Worm (Caenorhabditis elegans) whole organism, late embryonic: Measurements from ENCODE around the gene ZK938.1.

Source experiments
- T23F11.4 ChIP-seq: fragments of 200-800 bp; sonication (Bioruptor generic); optimal IDR thresholded peaks from 2 replicates; lab custom pipeline; 2018; ENCODE audit warnings: mild to moderate bottlenecking, missing genetic modification characterization, missing compliant biosample characterization
- Y22D7AL.16 ChIP-seq: sonication (generic microtip); optimal IDR thresholded peaks from 2 replicates; lab custom pipeline; 2016; ENCODE audit warnings: missing genetic modification characterization, missing compliant biosample characterization
- ama-1 ChIP-seq: fragments of 150-350 bp; optimal IDR thresholded peaks from 2 replicates; lab custom pipeline; 2014
- ceh-14 ChIP-seq: sonication (generic microtip); optimal IDR thresholded peaks from 2 replicates; lab custom pipeline; 2016; ENCODE audit warnings: missing genotype, missing genetic modification characterization, missing compliant biosample characterization
- ceh-34 ChIP-seq: sonication (generic microtip); optimal IDR thresholded peaks from 2 replicates; lab custom pipeline; 2016; ENCODE audit warnings: mild to moderate bottlenecking, missing genetic modification characterization, missing compliant biosample characterization
- ceh-45 ChIP-seq: fragments of 200-800 bp; sonication (Bioruptor generic); IDR thresholded peaks from 2 replicates; pipeline ENCODE4 v1.3.6; 2022; ENCODE audit warnings: missing genetic modification reagents, missing genetic modification characterization, missing compliant biosample characterization
- ceh-9 ChIP-seq: sonication (generic microtip); optimal IDR thresholded peaks from 2 replicates; lab custom pipeline; 2016; ENCODE audit warnings: mild to moderate bottlenecking, missing genetic modification characterization, inconsistent platforms, missing compliant biosample characterization
- dmd-4 ChIP-seq: sonication (generic microtip); optimal IDR thresholded peaks from 2 replicates; lab custom pipeline; 2016; ENCODE audit warnings: borderline replicate concordance, missing genetic modification characterization, missing compliant biosample characterization
- elt-2 ChIP-seq: sonication (generic microtip); optimal IDR thresholded peaks from 2 replicates; lab custom pipeline; 2016; ENCODE audit warnings: missing genetic modification reagents, missing genetic modification characterization, missing compliant biosample characterization
- ets-4 ChIP-seq: sonication (generic microtip); optimal IDR thresholded peaks from 2 replicates; lab custom pipeline; 2016; ENCODE audit warnings: missing genetic modification characterization, missing compliant biosample characterization
- eyg-1 ChIP-seq: sonication (generic microtip); optimal IDR thresholded peaks from 2 replicates; lab custom pipeline; 2016; ENCODE audit warnings: missing genotype, missing genetic modification characterization, missing compliant biosample characterization
- fax-1 ChIP-seq: sonication (generic microtip); optimal IDR thresholded peaks from 2 replicates; lab custom pipeline; 2016; ENCODE audit warnings: missing genotype, missing genetic modification characterization, missing compliant biosample characterization
- hlh-15 ChIP-seq: sonication (generic microtip); optimal IDR thresholded peaks from 2 replicates; lab custom pipeline; 2016; ENCODE audit warnings: missing genetic modification characterization, missing compliant biosample characterization
- hlh-30 ChIP-seq: sonication (generic microtip); optimal IDR thresholded peaks from 2 replicates; lab custom pipeline; 2017; ENCODE audit warnings: antibody characterized with exemption, missing genetic modification characterization, missing compliant biosample characterization; ENCODE audit not compliant: insufficient read depth
- hlh-6 ChIP-seq: sonication (generic microtip); optimal IDR thresholded peaks from 2 replicates; lab custom pipeline; 2016; ENCODE audit warnings: missing genotype, missing genetic modification characterization, missing compliant biosample characterization
- hlh-8 ChIP-seq: sonication (generic microtip); optimal IDR thresholded peaks from 2 replicates; lab custom pipeline; 2016; ENCODE audit warnings: missing genotype, missing genetic modification characterization, missing compliant biosample characterization
- nhr-232 ChIP-seq: sonication (generic microtip); optimal IDR thresholded peaks from 2 replicates; lab custom pipeline; 2016; ENCODE audit warnings: missing genetic modification characterization, missing compliant biosample characterization
- odd-2 ChIP-seq: sonication (generic microtip); optimal IDR thresholded peaks from 2 replicates; lab custom pipeline; 2017; ENCODE audit warnings: antibody characterized with exemption, mild to moderate bottlenecking, missing genetic modification characterization, missing compliant biosample characterization
- pag-3 ChIP-seq: sonication (generic microtip); optimal IDR thresholded peaks from 2 replicates; lab custom pipeline; 2016; ENCODE audit warnings: missing compliant biosample characterization, missing genetic modification characterization, borderline replicate concordance
- pax-1 ChIP-seq: fragments of 150-350 bp; optimal IDR thresholded peaks from 2 replicates; lab custom pipeline; 2014; ENCODE audit warnings: missing biosample characterization, missing genetic modification characterization
- pha-2 ChIP-seq: sonication (generic microtip); optimal IDR thresholded peaks from 2 replicates; lab custom pipeline; 2017; ENCODE audit warnings: mild to moderate bottlenecking, missing genetic modification characterization, missing compliant biosample characterization
- pha-4 ChIP-seq: fragments of 150-350 bp; optimal IDR thresholded peaks from 2 replicates; lab custom pipeline; 2018; ENCODE audit warnings: missing biosample characterization, missing genetic modification reagents, missing genetic modification characterization
- pqm-1 ChIP-seq: sonication (generic microtip); optimal IDR thresholded peaks from 2 replicates; lab custom pipeline; 2016; ENCODE audit warnings: missing genetic modification characterization, missing compliant biosample characterization
- rnt-1 ChIP-seq: sonication (generic microtip); optimal IDR thresholded peaks from 2 replicates; lab custom pipeline; 2016; ENCODE audit warnings: missing genetic modification characterization, missing compliant biosample characterization
- sox-4 ChIP-seq: sonication (generic microtip); optimal IDR thresholded peaks from 2 replicates; lab custom pipeline; 2017; ENCODE audit warnings: mild to moderate bottlenecking, missing genetic modification characterization, inconsistent platforms, missing compliant biosample characterization
- unc-55 ChIP-seq: sonication (generic microtip); optimal IDR thresholded peaks from 2 replicates; lab custom pipeline; 2017; ENCODE audit warnings: missing biosample characterization, missing genetic modification reagents, missing genetic modification characterization

Gene ZK938.1

ce11 chrII:9872961-9873360, 43.8 kb downstream of the ZK938.1 start, which contains the start of gene chil-8:
Gene chil-8, minus strand, starts transcription at chrII:9873061.
- TF ChIP-seq dmd-4 (tag; lab: Kevin White, UChicago) (no peak), Y22D7AL.16 (tag; lab: Kevin White, UChicago) (no peak), pag-3 (tag; lab: Kevin White, UChicago) (no peak), odd-2 (no peak), hlh-6 (tag; lab: Kevin White, UChicago) (no peak), ceh-45 (GFP tag; lab: Robert Waterston, UW) (no peak), elt-2 (tag; lab: Kevin White, UChicago) (no peak), pax-1 (no peak), ama-1 (lab: Kevin White, UChicago) (no peak), nhr-232 (tag; lab: Kevin White, UChicago) (no peak), hlh-15 (tag; lab: Kevin White, UChicago) (no peak), sox-4 (tag; lab: Kevin White, UChicago) (no peak), T23F11.4 (GFP tag; lab: Kevin White, UChicago) (no peak), unc-55 (GFP tag; lab: Kevin White, UChicago) (no peak), hlh-30 (no peak)

ce11 chrII:9874508-9875229, 45.5 kb downstream of the ZK938.1 start, which contains the start of the genes chil-2 and ctsa-3.2:
Gene chil-2, minus strand, starts transcription at chrII:9874608.
Gene ctsa-3.2, plus strand, starts transcription at chrII:9875179.
- no peak for TF ChIP-seq pqm-1 (tag; lab: Kevin White, UChicago)
- TF ChIP-seq unc-55 (GFP tag; lab: Kevin White, UChicago): no peak
- no peak for TF ChIP-seq elt-2 (tag; lab: Kevin White, UChicago)
- TF ChIP-seq ceh-14: no peak
- TF ChIP-seq pha-4: no peak
- TF ChIP-seq hlh-8 (tag; lab: Kevin White, UChicago): no peak
- TF ChIP-seq fax-1 (tag; lab: Kevin White, UChicago): no peak
- TF ChIP-seq ets-4: no peak
- no peak for TF ChIP-seq ceh-34 (tag; lab: Kevin White, UChicago)
- no peak for TF ChIP-seq nhr-232 (tag; lab: Kevin White, UChicago)
- TF ChIP-seq pha-2 (tag; lab: Kevin White, UChicago): no peak
- TF ChIP-seq rnt-1: no peak

- no peak for TF ChIP-seq ceh-9 (tag; lab: Kevin White, UChicago)
- TF ChIP-seq ceh-14: no peak
- TF ChIP-seq eyg-1: no peak
These were observed 50.6 kb downstream of the ZK938.1 start for ce11 chrII:9879815-9880214.
